Worm (Caenorhabditis elegans): ENCODE data around the gene C08F8.2.
"Not testable (repeated sequence)": the region's sequence is repeated elsewhere in the genome, so short reads cannot be mapped to it uniquely, and the experiment has no call there.

Gene C08F8.2

DNA sequence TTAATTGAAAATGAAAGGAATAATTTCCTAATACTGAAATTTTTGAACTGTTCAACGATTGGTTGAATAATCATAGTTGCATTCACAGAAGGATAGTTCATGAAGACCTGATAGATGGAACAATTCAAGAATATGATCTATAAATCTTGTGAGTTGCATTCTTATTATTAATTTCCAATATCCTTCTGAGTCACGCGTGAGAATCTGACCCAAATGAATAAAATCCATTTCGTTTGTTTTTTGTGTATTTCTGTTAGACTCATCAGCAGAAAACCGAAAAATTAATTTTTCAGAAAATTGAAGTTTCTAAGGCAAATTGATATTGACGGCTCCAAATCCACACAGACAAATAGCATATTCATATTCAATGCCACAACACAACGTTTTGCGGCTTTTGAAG is 38.6 kb downstream of the C08F8.2 start, which contains the start of gene fbxb-79:
Gene fbxb-79, minus strand, starts transcription at position 101 of the 400 bp plus-strand sequence.
- no peak for TF ChIP-seq ama-1 (optimal IDR thresholded peaks at IDR 0.05)
- no peak for TF ChIP-seq sox-4 (tag; optimal IDR thresholded peaks at IDR 0.05)
- no peak for TF ChIP-seq syd-9 (tag; optimal IDR thresholded peaks at IDR 0.05)
- no peak for TF ChIP-seq tbx-7 (tag; optimal IDR thresholded peaks at IDR 0.05)
- no peak for TF ChIP-seq dmd-4 (tag; optimal IDR thresholded peaks at IDR 0.05; ENCODE audit: borderline replicate concordance)
- no peak for TF ChIP-seq ztf-16 (tag; optimal IDR thresholded peaks at IDR 0.05)
- no peak for TF ChIP-seq ceh-6 (GFP tag; optimal IDR thresholded peaks at IDR 0.05)
- TF ChIP-seq odd-2 (tag; optimal IDR thresholded peaks at IDR 0.05), result no peak
- TF ChIP-seq elt-4 (tag; optimal IDR thresholded peaks at IDR 0.05), result no peak

DNA sequence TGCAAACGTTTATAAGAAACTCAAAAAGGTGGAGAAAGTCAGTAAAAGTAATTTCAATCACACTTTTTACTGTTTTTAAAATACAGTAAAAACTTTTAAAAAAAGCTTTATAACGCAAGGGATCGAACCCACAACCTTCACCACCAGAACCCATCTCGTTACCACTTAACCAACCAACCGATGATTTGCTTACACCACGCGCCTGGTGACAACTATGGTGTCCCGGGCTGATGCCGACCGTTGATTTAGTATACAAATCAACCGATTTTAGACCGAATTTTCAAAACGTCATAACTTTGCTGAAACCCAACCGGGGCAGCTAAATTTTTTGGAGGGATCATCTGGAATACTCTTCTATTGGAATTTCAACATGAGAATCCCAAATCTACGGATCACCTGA is 46.1 kb downstream of the C08F8.2 start:
- TF ChIP-seq sox-2 (GFP tag; IDR thresholded peaks at IDR 0.05), result peak; percentile 22; the same call in 1 of the 2 replicates

DNA sequence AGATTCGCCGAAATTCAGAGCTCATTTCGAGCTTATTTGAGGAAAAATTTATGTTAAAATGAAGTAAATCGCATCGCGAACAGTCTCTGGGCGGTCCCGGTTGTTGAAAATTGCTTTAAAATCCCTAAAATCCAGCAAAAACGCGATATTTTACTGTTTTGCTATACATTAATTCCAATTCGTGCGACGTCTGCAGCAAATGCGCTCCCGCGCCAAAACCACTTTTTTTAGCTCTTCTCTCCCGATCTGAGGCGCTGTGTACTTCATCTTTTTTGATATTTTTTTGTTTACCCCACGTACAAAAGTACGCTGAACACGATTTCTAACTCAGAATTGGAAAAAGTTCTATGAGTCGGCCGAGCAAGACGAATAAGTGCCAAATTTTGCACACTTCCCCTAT is 48.2 kb downstream of the C08F8.2 start, which contains the start of gene R07H5.16:
Gene R07H5.16, plus strand, starts transcription at position 348 of the 400 bp plus-strand sequence.
- peak; percentile 12 for TF ChIP-seq ceh-31 (tag; optimal IDR thresholded peaks at IDR 0.05)

DNA sequence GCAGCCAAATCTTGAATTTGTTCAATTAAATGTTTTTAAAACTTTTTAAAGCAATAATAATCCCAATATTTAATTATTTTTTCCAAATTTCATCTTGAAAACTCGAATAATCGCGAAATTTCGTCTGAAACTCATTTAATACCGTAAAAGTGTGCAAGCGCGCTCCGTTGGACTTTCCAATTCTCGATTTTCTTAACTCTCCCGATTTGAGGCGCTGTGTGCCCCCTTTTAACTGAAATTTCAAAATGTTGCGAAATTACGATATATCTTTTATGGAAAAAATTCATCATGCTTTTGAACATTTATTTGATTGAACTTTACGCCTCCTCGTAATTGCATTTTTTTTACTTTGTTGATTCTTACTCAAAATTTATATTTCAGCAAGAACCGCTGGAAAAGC is 51.6 kb downstream of the C08F8.2 start, which contains the start of gene R07H5.11:
Gene R07H5.11, plus strand, starts transcription at position 380 of the 400 bp plus-strand sequence.
- not testable (repeated sequence) for TF ChIP-seq ceh-31, tbx-7, ets-4 (tag; optimal IDR thresholded peaks at IDR 0.05)

Measured in whole organism, late embryonic.